Worm (Caenorhabditis elegans): ENCODE measurements around the gene let-70.

ce11 chrIV:11063962-11064361 lies 18.1 kb downstream of the let-70 start, which contains the start of gene ttr-16:
- TF ChIP-seq zip-11 (GFP tag; IDR thresholded peaks at IDR 0.05) (no peak), pha-4 (GFP tag; IDR thresholded peaks at IDR 0.05) (no peak), pha-4 (tag; optimal IDR thresholded peaks at IDR 0.05) (no peak)

Measured in whole organism, L4 larva.